Worm (Caenorhabditis elegans): Measurements from ENCODE around the gene snu-13.

DNA sequence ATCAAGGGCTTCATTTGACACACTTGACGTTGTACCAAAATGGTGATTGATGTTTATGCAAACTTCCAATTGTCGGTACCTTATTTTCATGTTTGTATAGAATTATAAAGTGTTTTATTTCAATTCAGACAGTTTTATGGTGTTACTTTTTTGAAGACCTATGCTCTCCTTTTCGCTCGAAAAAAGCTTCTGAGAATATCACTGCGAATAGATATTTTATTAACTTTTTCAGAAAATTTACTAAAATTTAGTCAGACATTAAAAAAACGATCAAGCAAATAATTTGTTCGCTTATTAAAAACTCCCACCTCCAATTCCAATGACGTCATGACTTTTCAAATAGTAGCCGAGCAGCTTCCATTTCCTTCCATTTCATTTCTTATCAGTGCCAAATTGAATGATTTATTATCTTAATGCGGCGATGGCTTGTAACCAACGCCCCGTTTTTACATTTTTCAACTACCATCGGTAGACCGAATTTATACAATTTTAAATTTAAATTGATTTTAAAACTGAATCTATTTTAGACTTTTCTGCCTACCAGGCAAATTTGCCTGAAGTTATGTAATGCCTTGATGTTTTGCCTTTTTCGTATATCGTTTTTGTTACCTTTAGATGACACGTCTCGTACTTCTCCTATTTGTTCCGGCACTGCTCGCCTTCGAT lies 11.4 kb downstream of the snu-13 start, which contains the start of gene M28.10:
- no peak for TF ChIP-seq pha-4 (tag; optimal IDR thresholded peaks at IDR 0.05)
- TF ChIP-seq dve-1 (tag; optimal IDR thresholded peaks at IDR 0.05) = no peak
- TF ChIP-seq ama-1 (optimal IDR thresholded peaks at IDR 0.05) = no peak
- no peak for TF ChIP-seq sox-4 (tag; optimal IDR thresholded peaks at IDR 0.05)
- TF ChIP-seq F13H6.1 (tag; optimal IDR thresholded peaks at IDR 0.05) = no peak
- TF ChIP-seq C08G9.2 (tag; optimal IDR thresholded peaks at IDR 0.05) = no peak
- no peak for TF ChIP-seq rnt-1 (tag; optimal IDR thresholded peaks at IDR 0.05)
- no peak for TF ChIP-seq nhr-11 (tag; optimal IDR thresholded peaks at IDR 0.05)
- no peak for TF ChIP-seq ceh-48 (tag; optimal IDR thresholded peaks at IDR 0.05)
- TF ChIP-seq lin-11 (tag; optimal IDR thresholded peaks at IDR 0.05) = no peak
- TF ChIP-seq tbx-7 (tag; optimal IDR thresholded peaks at IDR 0.05) = no peak
- no peak for TF ChIP-seq unc-55 (GFP tag; optimal IDR thresholded peaks at IDR 0.05)
- TF ChIP-seq pqm-1 (tag; optimal IDR thresholded peaks at IDR 0.05) = no peak
